Fruit fly (Drosophila melanogaster) ovary, adult (tissue): Measurements from ENCODE around the gene salt.

Source experiments
- CG17801 ChIP-seq: fragments of 200-800 bp; optimal IDR thresholded peaks from 2 replicates; lab custom pipeline; 2019; ENCODE audit warnings: missing biosample characterization, mild to moderate bottlenecking, missing genetic modification characterization, moderate library complexity; ENCODE audit not compliant: partially characterized antibody

The salt gene

dm6 chr3R:31754605-31755004 lies at the start of gene salt:
TSS of gene salt (minus strand) at chr3R:31754705.
- TF ChIP-seq CG17801 (GFP tag; lab: Kevin White, UChicago), result no peak

- no peak for TF ChIP-seq CG17801 (GFP tag; lab: Kevin White, UChicago)
Measured at dm6 chr3R:31800663-31801062, 46.2 kb upstream of the salt start, which contains the start of gene Ir100a. TSS of gene Ir100a (plus strand) at chr3R:31800963.

dm6 chr3R:31794457-31794856 lies 40.0 kb upstream of the salt start:
- TF ChIP-seq CG17801 (GFP tag; lab: Kevin White, UChicago), result peak; percentile 52

dm6 chr3R:31793664-31794417 lies 39.3 kb upstream of the salt start, which contains the start of the genes Mccc1 and Acf:
TSS of gene Mccc1 (minus strand) at chr3R:31793907.
TSS of gene Acf (plus strand) at chr3R:31793981.
- TF ChIP-seq CG17801 (GFP tag; lab: Kevin White, UChicago), result peak; percentile 55

- TF ChIP-seq CG17801 (GFP tag; lab: Kevin White, UChicago), result no peak
Measured at dm6 chr3R:31777482-31778165, 23.1 kb upstream of the salt start.

- TF ChIP-seq CG17801 (GFP tag; lab: Kevin White, UChicago), result peak; percentile 75
Measured at dm6 chr3R:31776583-31777362, 22.3 kb upstream of the salt start, which contains the start of the genes CG2126 and faf. TSS of gene CG2126 (minus strand) at chr3R:31776652. TSS of gene faf (plus strand) at chr3R:31777020.

dm6 chr3R:31771790-31772576 lies 17.5 kb upstream of the salt start, which contains the start of the genes betaGlu and sip3:
TSS of gene betaGlu (minus strand) at chr3R:31771848.
TSS of gene sip3 (plus strand) at chr3R:31772219.
- peak; percentile 6 for TF ChIP-seq CG17801 (GFP tag; lab: Kevin White, UChicago)

- TF ChIP-seq CG17801 (GFP tag; lab: Kevin White, UChicago), result no peak
Measured at dm6 chr3R:31768198-31768597, 13.7 kb upstream of the salt start.

- no peak for TF ChIP-seq CG17801 (GFP tag; lab: Kevin White, UChicago)
Measured at dm6 chr3R:31767528-31767927, 13.0 kb upstream of the salt start.

- TF ChIP-seq CG17801 (GFP tag; lab: Kevin White, UChicago), result no peak
Measured at dm6 chr3R:31765145-31765544, 10.6 kb upstream of the salt start.

dm6 chr3R:31764672-31765071 lies 10.2 kb upstream of the salt start, which contains the start of gene CG2150:
TSS of gene CG2150 (minus strand) at chr3R:31764772.
- TF ChIP-seq CG17801 (GFP tag; lab: Kevin White, UChicago), result no peak

- TF ChIP-seq CG17801 (GFP tag; lab: Kevin White, UChicago), result no peak
Measured at dm6 chr3R:31762672-31763071, 8.2 kb upstream of the salt start.

dm6 chr3R:31761529-31762009 lies 7.1 kb upstream of the salt start, which contains the start of gene Smvt:
TSS of gene Smvt (minus strand) at chr3R:31761579.
- TF ChIP-seq CG17801 (GFP tag; lab: Kevin White, UChicago), result no peak
